Worm (Caenorhabditis elegans): ENCODE results near the gene ddr-1.
A peak's percentile ranks its signal among the peaks of the same experiment; 100 is the strongest.

DNA sequence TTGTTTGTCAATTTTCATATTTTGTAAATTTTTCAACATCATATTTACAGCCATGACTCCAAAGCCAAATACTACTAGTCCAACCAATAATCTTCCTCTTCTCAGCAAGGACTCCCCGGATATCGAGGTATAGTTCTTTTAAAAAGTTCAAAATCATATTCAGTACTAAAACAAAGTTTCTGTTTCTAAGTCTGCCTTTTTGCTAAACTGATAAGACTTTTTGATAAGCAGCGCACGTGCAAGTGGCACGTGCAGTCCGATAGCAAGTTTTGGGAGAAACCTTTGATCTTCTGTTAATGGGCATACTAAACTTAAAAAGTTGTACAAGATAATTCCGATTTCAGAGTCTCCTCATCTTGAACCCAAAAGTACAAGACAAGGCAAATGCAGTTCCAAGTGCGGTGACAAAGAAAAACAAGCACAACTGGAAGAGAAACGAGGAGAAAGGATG is 6.8 kb downstream of the ddr-1 start, which contains the start of gene dpyd-1:
- TF ChIP-seq ceh-82 (tag; optimal IDR thresholded peaks at IDR 0.05) (no peak), aly-2 (tag; optimal IDR thresholded peaks at IDR 0.05) (no peak), snpc-4 (tag; optimal IDR thresholded peaks at IDR 0.05) (no peak), skn-1 (tag; optimal IDR thresholded peaks at IDR 0.05) (no peak), ctbp-1 (GFP tag; IDR thresholded peaks at IDR 0.05) (no peak), hlh-11 (tag; optimal IDR thresholded peaks at IDR 0.05) (peak; percentile 54)
